Fruit fly (Drosophila melanogaster) whole organism, larva: ENCODE measurements around the gene CG1677.

Source experiments
- noc ChIP-seq: fragments of 200-800 bp; sonication (Bioruptor generic); optimal IDR thresholded peaks from 3 replicates; lab custom pipeline; 2019; ENCODE audit warnings: missing biosample characterization, mild to moderate bottlenecking, missing genetic modification characterization, moderate library complexity

Gene CG1677

DNA sequence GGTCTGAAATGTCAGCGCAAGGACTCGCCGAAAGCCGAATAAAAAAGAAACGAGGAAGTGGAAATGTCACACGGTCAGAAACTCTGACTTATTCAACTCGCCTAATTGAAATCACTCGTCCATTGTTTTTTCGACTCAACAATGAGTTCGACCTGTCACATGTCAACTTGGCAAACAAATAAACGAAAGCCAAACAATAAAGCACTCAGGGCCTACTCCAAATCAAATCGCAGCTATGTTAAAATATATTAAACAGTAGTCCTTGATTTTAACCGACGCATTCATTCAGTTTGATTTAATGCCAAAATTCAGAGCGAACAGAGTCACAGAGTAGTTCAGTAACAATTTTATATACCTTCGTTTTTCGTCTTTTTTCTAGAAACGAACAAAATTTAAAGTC lies 139.0 kb downstream of the CG1677 start, which contains the start of gene CG1958:
TSS of gene CG1958 (plus strand) at position 301 of the 400 bp plus-strand sequence.
- no peak for TF ChIP-seq noc (tag; lab: Kevin White, UChicago)

- no peak for TF ChIP-seq noc (tag; lab: Kevin White, UChicago)
Observed at dm6 chrX:7255153-7255552, 150.4 kb downstream of the CG1677 start.

DNA sequence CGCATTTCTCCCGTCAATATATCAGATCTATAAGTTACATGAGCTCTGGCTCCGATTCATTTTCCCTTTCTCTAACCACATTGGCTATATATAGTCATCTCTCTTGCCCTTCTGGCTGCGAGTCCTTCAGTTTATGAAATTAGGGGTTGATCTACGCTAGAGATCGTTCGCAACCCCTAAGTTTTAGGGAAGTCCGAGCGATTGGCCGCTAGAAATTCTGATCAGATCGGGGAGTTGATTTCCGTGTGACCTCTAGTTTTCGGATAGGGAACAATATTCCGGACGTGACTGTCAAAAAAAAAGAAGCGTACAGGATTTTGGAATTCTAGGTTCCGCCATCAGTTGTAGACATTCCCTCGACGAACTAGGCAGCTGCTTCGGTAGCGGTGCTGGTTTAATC lies 153.1 kb downstream of the CG1677 start:
- TF ChIP-seq noc (tag; lab: Kevin White, UChicago): no peak

dm6 chrX:7246070-7246469 lies 159.5 kb downstream of the CG1677 start:
- no peak for TF ChIP-seq noc (tag; lab: Kevin White, UChicago)

- no peak for TF ChIP-seq noc (tag; lab: Kevin White, UChicago)
Observed at dm6 chrX:7241985-7242627, 163.5 kb downstream of the CG1677 start.
